Worm (Caenorhabditis elegans) whole organism, midembryonic: ENCODE data around the gene ugt-3.

Source experiments
- T22C8.4 ChIP-seq: fragments of 200-800 bp; sonication (Bioruptor generic); IDR thresholded peaks from 2 replicates; pipeline ENCODE4 v1.3.6; 2022; ENCODE audit warnings: missing genetic modification characterization, missing compliant biosample characterization
- cog-1 ChIP-seq: sonication (generic microtip); optimal IDR thresholded peaks from 2 replicates; lab custom pipeline; 2016; ENCODE audit warnings: missing genetic modification characterization, missing compliant biosample characterization
- flt-1 ChIP-seq: fragments of 200-800 bp; sonication (Bioruptor generic); IDR thresholded peaks from 2 replicates; pipeline ENCODE4 v1.3.6; 2022; ENCODE audit warnings: missing genetic modification characterization, missing compliant biosample characterization
- klf-2 ChIP-seq: fragments of 200-800 bp; sonication (Bioruptor generic); conservative IDR thresholded peaks from 2 replicates; pipeline ENCODE4 v1.3.6; 2022; ENCODE audit warnings: missing genetic modification reagents, missing genetic modification characterization, missing compliant biosample characterization
- med-1 ChIP-seq: sonication (generic microtip); optimal IDR thresholded peaks from 2 replicates; lab custom pipeline; 2017; ENCODE audit warnings: missing genetic modification characterization, mild to moderate bottlenecking, missing compliant biosample characterization, antibody characterized with exemption, missing genetic modification reagents; ENCODE audit not compliant: insufficient read depth
- ref-1 ChIP-seq: fragments of 200-800 bp; sonication (Bioruptor generic); conservative IDR thresholded peaks from 2 replicates; pipeline ENCODE4 v1.3.6; 2022; ENCODE audit warnings: missing genetic modification reagents, missing genetic modification characterization, missing compliant biosample characterization
- tab-1 ChIP-seq: fragments of 200-800 bp; sonication (Bioruptor generic); IDR thresholded peaks from 2 replicates; pipeline ENCODE4 v1.3.6; 2022; ENCODE audit warnings: missing genetic modification characterization, missing compliant biosample characterization
- ztf-23 ChIP-seq: fragments of 200-800 bp; sonication (Bioruptor generic); IDR thresholded peaks from 2 replicates; pipeline ENCODE4 v1.3.6; 2022; ENCODE audit warnings: missing genetic modification reagents, missing genetic modification characterization, missing compliant biosample characterization
- ztf-29 ChIP-seq: fragments of 200-800 bp; sonication (Bioruptor generic); IDR thresholded peaks from 2 replicates; pipeline ENCODE4 v1.3.6; 2022; ENCODE audit warnings: missing genetic modification reagents, missing genetic modification characterization, missing compliant biosample characterization

DNA sequence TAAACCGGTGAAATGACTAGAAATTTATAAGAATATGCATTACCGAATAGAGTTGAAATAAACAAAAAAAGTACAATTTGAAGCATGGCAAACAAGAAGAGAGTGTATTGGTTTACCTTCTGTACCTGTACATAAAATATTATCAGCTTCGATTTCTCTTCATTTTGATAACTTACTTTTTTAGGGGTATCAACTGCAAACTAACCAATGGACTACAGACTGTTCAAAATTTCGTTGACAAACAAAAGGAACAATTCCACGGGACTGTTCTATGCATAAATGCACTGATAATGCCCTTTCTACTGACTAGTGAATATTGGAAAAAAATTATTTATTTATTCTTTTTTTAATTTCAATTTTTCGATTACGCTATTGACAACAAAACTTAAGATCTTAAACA is 2.1 kb downstream of the ugt-3 start, which contains the start of gene ugt-6:
- TF ChIP-seq T22C8.4 (GFP tag; lab: Robert Waterston, UW) = no peak
- no peak for TF ChIP-seq flt-1 (GFP tag; lab: Robert Waterston, UW)
- no peak for TF ChIP-seq cog-1
- no peak for TF ChIP-seq med-1
- TF ChIP-seq ref-1 (GFP tag; lab: Robert Waterston, UW) = no peak
- TF ChIP-seq ztf-29 (GFP tag; lab: Robert Waterston, UW) = no peak
- TF ChIP-seq klf-2 (GFP tag; lab: Robert Waterston, UW) = no peak
- no peak for TF ChIP-seq ztf-23 (GFP tag; lab: Robert Waterston, UW)
- TF ChIP-seq tab-1 = no peak
